Fruit fly (Drosophila melanogaster) whole organism, pupa: ENCODE data around the gene CG13810.

Experiments used
- CG10348 ChIP-seq: fragments of 200-800 bp; sonication (Bioruptor generic); IDR thresholded peaks from 2 replicates; pipeline ENCODE4 v1.3.6; 2022; ENCODE audit warnings: missing biosample characterization, missing genetic modification characterization
- CG12605 ChIP-seq: fragments of 200-800 bp; sonication (Bioruptor generic); IDR thresholded peaks from 2 replicates; pipeline ENCODE4 v1.3.6; 2022; ENCODE audit warnings: missing biosample characterization, missing genetic modification characterization
- CG17806 ChIP-seq: fragments of 200-800 bp; sonication (Bioruptor generic); optimal IDR thresholded peaks from 2 replicates; lab custom pipeline; 2018; ENCODE audit warnings: missing biosample characterization, mild to moderate bottlenecking, missing genetic modification characterization, moderate library complexity
- CG32121 ChIP-seq: fragments of 200-800 bp; sonication (Bioruptor generic); IDR thresholded peaks from 2 replicates; pipeline ENCODE4 v1.3.6; 2022; ENCODE audit warnings: missing biosample characterization, missing genetic modification characterization
- CG34367 ChIP-seq: fragments of 200-800 bp; sonication (Bioruptor generic); optimal IDR thresholded peaks from 2 replicates; lab custom pipeline; 2018; ENCODE audit warnings: missing biosample characterization, mild to moderate bottlenecking, missing genetic modification characterization
- CG4496 ChIP-seq: fragments of 200-800 bp; sonication (Bioruptor generic); IDR thresholded peaks from 3 replicates; pipeline ENCODE4 v1.3.6; 2022; ENCODE audit warnings: missing biosample characterization, missing genetic modification characterization
- CG9948 ChIP-seq: fragments of 200-800 bp; sonication (Bioruptor generic); optimal IDR thresholded peaks from 2 replicates; lab custom pipeline; 2018; ENCODE audit warnings: missing biosample characterization, mild to moderate bottlenecking, missing genetic modification characterization, moderate library complexity
- D1 ChIP-seq: fragments of 200-800 bp; sonication (Bioruptor generic); optimal IDR thresholded peaks from 2 replicates; lab custom pipeline; 2018; ENCODE audit warnings: missing biosample characterization, mild to moderate bottlenecking, missing genetic modification characterization, moderate library complexity
- EcR ChIP-seq: fragments of 200-800 bp; sonication (Bioruptor generic); optimal IDR thresholded peaks from 3 replicates; lab custom pipeline; 2019; ENCODE audit warnings: missing biosample characterization, missing genetic modification characterization, mild to moderate bottlenecking, moderate library complexity, missing genetic modification reagents
- Pif1A ChIP-seq: fragments of 200-800 bp; sonication (Bioruptor generic); optimal IDR thresholded peaks from 3 replicates; lab custom pipeline; 2016; ENCODE audit warnings: missing biosample characterization, missing genetic modification characterization
- Pif1B ChIP-seq: fragments of 200-800 bp; sonication (Bioruptor generic); optimal IDR thresholded peaks from 3 replicates; lab custom pipeline; 2016; ENCODE audit warnings: missing biosample characterization, missing genetic modification characterization
- Snoo ChIP-seq: fragments of 200-800 bp; sonication (Bioruptor generic); optimal IDR thresholded peaks from 3 replicates; lab custom pipeline; 2017; ENCODE audit warnings: missing biosample characterization, mild to moderate bottlenecking, missing genetic modification characterization, inconsistent platforms

DNA sequence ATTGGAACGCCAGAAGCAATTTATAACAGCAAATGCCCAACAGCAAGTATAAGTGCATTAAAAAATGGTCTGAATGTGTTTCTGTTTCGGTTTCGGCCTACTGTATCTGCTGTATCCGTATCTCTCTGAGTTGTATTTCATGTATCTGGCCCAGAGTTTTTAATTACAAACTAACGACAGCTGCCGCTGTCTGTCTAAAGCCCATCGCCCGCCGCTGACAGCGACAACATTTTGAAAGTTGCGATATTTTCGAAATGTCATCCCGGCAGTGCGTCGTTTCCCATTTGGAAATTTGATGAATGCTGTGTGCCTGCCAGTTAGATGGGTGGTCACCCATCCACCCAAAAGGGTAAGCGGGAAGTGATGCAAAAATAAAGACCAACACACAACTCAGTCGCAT, 49.3 kb upstream of the CG13810 start:
- TF ChIP-seq D1 (no peak), EcR (GFP tag; lab: Kevin White, UChicago) (no peak), CG32121 (GFP tag; lab: Robert Waterston, UW) (no peak), CG34367 (no peak), CG10348 (GFP tag; lab: Robert Waterston, UW) (no peak), CG12605 (GFP tag; lab: Robert Waterston, UW) (no peak), CG9948 (tag; lab: Kevin White, UChicago) (no peak), Pif1A (GFP tag; lab: Kevin White, UChicago) (no peak), CG4496 (GFP tag; lab: Robert Waterston, UW) (no peak), Snoo (tag; lab: Kevin White, UChicago) (no peak), CG17806 (tag; lab: Kevin White, UChicago) (no peak), Pif1B (GFP tag; lab: Kevin White, UChicago) (no peak)
